Worm (Caenorhabditis elegans) whole organism, L3 larva: Measurements from ENCODE around the gene Y60C6A.1.

Experiments used
- elt-3 ChIP-seq, 3 experiments: fragments of 150-350 bp in 1 of 3; sonication (generic microtip) in 2 of 3; optimal IDR thresholded peaks; 2 replicates in 2 of 3; 4 replicates in 1 of 3; lab custom pipeline; 2014 to 2017; ENCODE audit warnings: missing biosample characterization in 3 of 3, missing genetic modification characterization in 3 of 3
- jun-1 ChIP-seq: fragments of 150-350 bp; optimal IDR thresholded peaks from 2 replicates; lab custom pipeline; 2014; ENCODE audit warnings: missing biosample characterization, missing genetic modification reagents, missing genetic modification characterization
- nhr-12 ChIP-seq: fragments of 150-350 bp; optimal IDR thresholded peaks from 2 replicates; lab custom pipeline; 2014; ENCODE audit warnings: missing biosample characterization, missing genetic modification characterization

- TF ChIP-seq jun-1 (tag; lab: Kevin White, UChicago) (no peak), elt-3 (tag; optimal IDR thresholded peaks at IDR 0.05; lab: Kevin White, UChicago) (no peak), nhr-12 (no peak)
Observed at ce11 chrV:4823323-4823682, 39.9 kb downstream of the Y60C6A.1 start, which contains the start of gene adss-1.
